Worm (Caenorhabditis elegans): ENCODE data around the gene F36A4.4.

Gene F36A4.4

DNA sequence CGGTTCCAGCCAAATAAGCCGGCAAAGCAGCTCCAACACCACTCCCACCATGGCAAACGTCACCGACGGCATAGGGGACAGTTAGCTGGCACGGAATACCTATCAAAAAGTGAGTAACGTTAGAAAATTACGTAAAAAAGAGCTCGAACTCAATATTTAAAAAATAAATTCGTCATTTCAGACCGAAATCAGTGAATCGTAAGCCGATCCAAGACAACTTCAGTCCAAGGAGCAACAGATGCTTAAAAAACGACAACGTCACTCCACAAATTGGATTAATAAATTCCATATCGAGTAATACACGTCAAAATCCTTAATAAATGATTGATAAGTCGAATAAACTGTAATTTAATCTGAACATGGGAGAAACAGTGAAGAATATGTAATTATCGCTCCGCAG is 38.9 kb downstream of the F36A4.4 start:
- no peak for TF ChIP-seq nhr-90 (tag; optimal IDR thresholded peaks at IDR 0.05; ENCODE audit: poor library complexity)
- no peak for TF ChIP-seq lin-13 (GFP tag; optimal IDR thresholded peaks at IDR 0.05)
- no peak for TF ChIP-seq lin-15B (tag; optimal IDR thresholded peaks at IDR 0.05)
- TF ChIP-seq mep-1 (tag; optimal IDR thresholded peaks at IDR 0.05) = no peak
- no peak for TF ChIP-seq aly-2 (tag; optimal IDR thresholded peaks at IDR 0.05)
- no peak for TF ChIP-seq grh-1 (GFP tag; IDR thresholded peaks at IDR 0.05)
- no peak for TF ChIP-seq skn-1 (tag; optimal IDR thresholded peaks at IDR 0.05)
- TF ChIP-seq nhr-12 (tag; optimal IDR thresholded peaks at IDR 0.05) = no peak
- no peak for TF ChIP-seq nhr-47 (tag; optimal IDR thresholded peaks at IDR 0.05)
- TF ChIP-seq ceh-63 (GFP tag; optimal IDR thresholded peaks at IDR 0.05) = no peak
- TF ChIP-seq fkh-10 (GFP tag; optimal IDR thresholded peaks at IDR 0.05) = no peak
- no peak for TF ChIP-seq nhr-28 (tag; optimal IDR thresholded peaks at IDR 0.05)
- TF ChIP-seq dsc-1 (tag; optimal IDR thresholded peaks at IDR 0.05) = no peak
- no peak for TF ChIP-seq elt-3 (tag; optimal IDR thresholded peaks at IDR 0.05)
- no peak for TF ChIP-seq vab-15 (tag; optimal IDR thresholded peaks at IDR 0.05)

DNA sequence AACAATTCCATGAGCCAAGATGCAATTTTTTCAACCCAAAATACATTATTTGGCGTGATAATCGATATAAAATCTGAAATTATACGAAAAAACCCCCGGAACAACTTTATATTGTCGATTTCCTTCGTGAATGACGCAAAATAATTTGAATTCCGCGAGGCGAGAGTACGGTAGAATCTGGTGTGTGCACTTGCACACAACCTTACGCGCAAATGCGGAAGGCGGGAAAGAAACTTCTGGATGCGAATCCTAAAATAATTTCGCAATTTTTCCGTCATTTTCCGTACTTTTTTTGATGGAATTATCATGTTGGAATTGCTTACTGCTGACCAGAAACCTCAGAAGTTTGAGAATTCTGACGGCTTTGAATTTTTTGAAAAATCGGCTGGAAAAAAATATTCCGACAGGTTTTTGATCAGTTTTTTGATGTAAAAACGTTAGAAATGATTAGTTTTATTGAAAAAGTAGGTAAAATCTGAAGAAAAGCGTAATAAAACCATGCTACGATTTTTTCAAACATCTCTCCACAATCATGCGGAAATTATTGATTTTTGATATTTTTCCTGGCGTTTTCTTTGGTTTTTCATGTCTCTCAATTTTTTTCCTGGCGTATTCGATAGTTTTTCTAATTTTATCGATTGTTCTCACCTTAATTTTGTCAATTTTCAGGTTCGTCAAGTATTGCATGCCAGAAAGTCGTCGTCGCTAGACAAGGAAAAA is 40.0 kb downstream of the F36A4.4 start, which contains the start of gene set-9:
Gene set-9, plus strand, starts transcription at position 670 of the 720 bp plus-strand sequence.
- TF ChIP-seq efl-1 (optimal IDR thresholded peaks at IDR 0.05) = peak in 1 of 2 experiments; percentile 27
- peak in 1 of 2 experiments; percentile 34 for TF ChIP-seq efl-1 (GFP tag; optimal IDR thresholded peaks at IDR 0.05 in 1 of 2)
- peak in 1 of 2 experiments; percentile 22 for TF ChIP-seq lsy-2 (tag; optimal IDR thresholded peaks at IDR 0.05)
- TF ChIP-seq nhr-237 (tag; optimal IDR thresholded peaks at IDR 0.05) = no peak

DNA sequence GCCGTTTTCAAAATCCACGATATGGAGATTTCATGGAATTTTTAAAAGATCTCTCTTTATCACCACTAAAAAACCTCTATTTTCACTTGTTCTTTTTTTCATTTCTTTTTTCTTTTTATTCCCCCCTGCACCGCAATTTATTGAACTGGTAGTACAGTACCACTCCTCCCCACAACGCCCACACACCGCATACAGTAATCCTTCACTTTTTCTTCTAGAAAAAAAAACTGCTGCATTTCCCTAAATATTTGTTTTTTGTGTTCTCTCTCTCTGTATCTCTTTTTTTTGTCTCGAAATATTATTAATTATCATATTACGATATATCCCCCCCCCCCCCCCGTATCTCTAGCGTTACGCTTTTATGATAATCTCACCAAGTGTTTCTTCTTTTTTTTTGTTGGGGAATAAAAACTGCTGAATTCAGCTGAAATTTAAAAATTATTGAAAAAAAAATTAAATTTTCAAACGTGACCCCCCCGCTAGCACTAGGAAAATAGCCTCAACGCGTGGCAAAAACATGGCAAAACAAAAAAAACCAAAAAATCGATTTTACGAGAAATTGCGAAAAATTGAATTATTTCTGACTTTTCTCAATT is 49.5 kb downstream of the F36A4.4 start, which contains the start of gene Y24D9B.1:
Gene Y24D9B.1, plus strand, starts transcription at position 546 of the 596 bp plus-strand sequence.
- TF ChIP-seq mep-1 (tag; optimal IDR thresholded peaks at IDR 0.05) = no peak
- TF ChIP-seq blmp-1 (tag; optimal IDR thresholded peaks at IDR 0.05) = no peak
- TF ChIP-seq egl-27 (tag; optimal IDR thresholded peaks at IDR 0.05) = no peak
- no peak for TF ChIP-seq nhr-76 (tag; optimal IDR thresholded peaks at IDR 0.05)
- no peak for TF ChIP-seq hlh-17 (GFP tag; optimal IDR thresholded peaks at IDR 0.05; ENCODE audit: borderline replicate concordance)
- no peak for TF ChIP-seq tlp-1 (tag; optimal IDR thresholded peaks at IDR 0.05)
- no peak for TF ChIP-seq C34B4.2 (tag; optimal IDR thresholded peaks at IDR 0.05)
- TF ChIP-seq elt-3 (tag; optimal IDR thresholded peaks at IDR 0.05) = no peak
- no peak for TF ChIP-seq unc-98 (GFP tag; IDR thresholded peaks at IDR 0.05)
- TF ChIP-seq nhr-47 (tag; optimal IDR thresholded peaks at IDR 0.05) = no peak
- TF ChIP-seq nhr-20 (tag; optimal IDR thresholded peaks at IDR 0.05) = no peak
- no peak for TF ChIP-seq lin-13 (GFP tag; optimal IDR thresholded peaks at IDR 0.05)
- no peak for TF ChIP-seq lin-15B (tag; optimal IDR thresholded peaks at IDR 0.05)

DNA sequence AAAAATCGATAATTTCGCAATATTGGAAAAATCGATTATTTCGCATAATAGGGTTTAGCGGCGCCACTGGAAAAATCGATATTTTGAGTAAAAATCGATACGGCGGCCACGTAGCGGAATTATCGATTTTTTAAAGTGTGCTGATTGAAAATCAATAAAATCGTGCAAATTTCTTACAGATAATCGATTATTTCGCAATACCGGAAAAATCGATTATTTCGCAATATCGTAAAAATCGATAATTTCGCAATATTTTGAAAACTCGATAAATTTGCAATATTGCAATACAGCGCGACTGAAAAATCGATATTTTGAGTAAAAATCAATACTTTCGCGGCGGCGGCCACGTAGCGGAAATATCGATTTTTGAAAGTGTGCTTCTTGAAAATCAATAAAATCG is 50.2 kb downstream of the F36A4.4 start:
- TF ChIP-seq ces-1 (GFP tag; optimal IDR thresholded peaks at IDR 0.05) = no peak
- TF ChIP-seq mdl-1 (tag; optimal IDR thresholded peaks at IDR 0.05) = no peak
- peak; percentile 18 for TF ChIP-seq zip-4 (GFP tag; optimal IDR thresholded peaks at IDR 0.05)

All from whole organism, L1 larva.